Worm (Caenorhabditis elegans): Measurements from ENCODE around the gene F46C8.1.

DNA sequence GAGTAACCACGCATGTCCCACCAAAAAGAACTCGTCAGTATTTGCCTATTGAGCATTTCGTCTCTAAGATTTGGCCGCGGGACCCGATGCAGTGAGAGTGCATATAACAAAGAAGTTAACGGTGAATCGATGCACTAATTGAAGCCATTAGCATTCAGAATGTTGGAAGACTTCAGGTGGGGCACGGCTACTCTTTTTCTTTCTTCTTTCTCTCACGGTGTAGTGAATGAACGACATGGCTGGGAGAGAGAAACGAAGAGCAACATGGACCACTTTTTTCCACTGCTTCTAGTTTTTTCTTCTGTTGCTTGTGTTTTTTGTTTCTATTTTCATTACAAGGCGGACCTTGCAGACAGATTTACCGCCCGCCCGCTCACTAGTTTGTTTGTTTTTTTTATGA is 7.2 kb upstream of the F46C8.1 start:
- TF ChIP-seq egl-27 (tag; optimal IDR thresholded peaks at IDR 0.05) (no peak), mdl-1 (tag; optimal IDR thresholded peaks at IDR 0.05) (no peak), skn-1 (tag; optimal IDR thresholded peaks at IDR 0.05) (no peak), ama-1 (optimal IDR thresholded peaks at IDR 0.05) (no peak), lsy-12 (tag; optimal IDR thresholded peaks at IDR 0.05) (no peak), elt-1 (tag; optimal IDR thresholded peaks at IDR 0.05) (no peak), unc-62 (GFP tag; optimal IDR thresholded peaks at IDR 0.05) (no peak)
